Fruit fly (Drosophila melanogaster) whole organism, wandering third instar larva: ENCODE measurements around the gene N.
A peak's percentile ranks its signal among the peaks of the same experiment; 100 is the strongest.

Experiments
- Abd-B ChIP-seq: fragments of >200 bp; optimal IDR thresholded peaks from 2 replicates; lab custom pipeline; 2017; ENCODE audit warnings: missing biosample characterization, missing genetic modification characterization
- CG32264 ChIP-seq: fragments of 200-800 bp; sonication (Bioruptor generic); optimal IDR thresholded peaks from 2 replicates; lab custom pipeline; 2016; ENCODE audit warnings: missing biosample characterization, missing genetic modification characterization
- CG9705 ChIP-seq: fragments of 200-800 bp; sonication (Bioruptor generic); optimal IDR thresholded peaks from 2 replicates; lab custom pipeline; 2018; ENCODE audit warnings: missing biosample characterization, mild to moderate bottlenecking, missing genetic modification characterization
- CrebA ChIP-seq: fragments of 200-800 bp; sonication (Bioruptor generic); optimal IDR thresholded peaks from 2 replicates; lab custom pipeline; 2016; ENCODE audit warnings: missing biosample characterization, mild to moderate bottlenecking, missing genetic modification characterization, borderline replicate concordance
- Dfd ChIP-seq: fragments of >200 bp; optimal IDR thresholded peaks from 2 replicates; lab custom pipeline; 2017; ENCODE audit warnings: missing biosample characterization, missing genetic modification characterization
- Dif ChIP-seq: fragments of 200-275, 200-300 bp; sonication (Bioruptor generic); optimal IDR thresholded peaks from 2 replicates; lab custom pipeline; 2018; ENCODE audit warnings: missing biosample characterization, missing genetic modification characterization; ENCODE audit not compliant: partially characterized antibody
- GATAd ChIP-seq: sonication (Bioruptor generic); optimal IDR thresholded peaks from 2 replicates; lab custom pipeline; 2016; ENCODE audit warnings: missing biosample characterization, missing genetic modification characterization
- HLH106 ChIP-seq: fragments of 200-800 bp; optimal IDR thresholded peaks from 3 replicates; lab custom pipeline; 2019; ENCODE audit warnings: missing biosample characterization, mild to moderate bottlenecking, missing genetic modification characterization, moderate library complexity
- Hnf4 ChIP-seq: fragments of 200-800 bp; sonication (Bioruptor generic); optimal IDR thresholded peaks from 2 replicates; lab custom pipeline; 2016; ENCODE audit warnings: missing biosample characterization, mild to moderate bottlenecking, missing genetic modification characterization
- Hr78 ChIP-seq: fragments of >200 bp; optimal IDR thresholded peaks from 2 replicates; lab custom pipeline; 2017; ENCODE audit warnings: missing biosample characterization, missing genetic modification characterization
- Hr83 ChIP-seq: fragments of 200-300 bp; sonication (Bioruptor generic); optimal IDR thresholded peaks from 2 replicates; lab custom pipeline; 2016; ENCODE audit warnings: missing biosample characterization, mild to moderate bottlenecking, missing genetic modification characterization, moderate library complexity; ENCODE audit not compliant: poor library complexity, severe bottlenecking
- Jra ChIP-seq: sonication (Bioruptor generic); optimal IDR thresholded peaks from 2 replicates; lab custom pipeline; 2016; ENCODE audit warnings: missing biosample characterization, missing genetic modification characterization
- Mio ChIP-seq: sonication (Bioruptor generic); optimal IDR thresholded peaks from 2 replicates; lab custom pipeline; 2016; ENCODE audit warnings: missing biosample characterization, missing genetic modification characterization
- Myc ChIP-seq: fragments of >200 bp; optimal IDR thresholded peaks from 2 replicates; lab custom pipeline; 2017
- N ChIP-seq: fragments of >200 bp; optimal IDR thresholded peaks from 2 replicates; lab custom pipeline; 2018; ENCODE audit warnings: missing biosample characterization, missing external identifiers, missing genetic modification characterization
- OdsH ChIP-seq: fragments of 200-800 bp; sonication (Bioruptor generic); optimal IDR thresholded peaks from 2 replicates; lab custom pipeline; 2016; ENCODE audit warnings: missing biosample characterization, mild to moderate bottlenecking, missing genetic modification characterization
- Rel ChIP-seq, 2 experiments: fragments of 200-800 bp; sonication (Bioruptor generic) in 1 of 2; optimal IDR thresholded peaks; 2 replicates in 1 of 2; 3 replicates in 1 of 2; lab custom pipeline; 2016 to 2019; ENCODE audit warnings: mild to moderate bottlenecking in 2 of 2, missing biosample characterization in 2 of 2, missing genetic modification characterization in 2 of 2, moderate library complexity in 1 of 2
- Sp1 ChIP-seq: fragments of 200-800 bp; sonication (Bioruptor generic); optimal IDR thresholded peaks from 3 replicates; lab custom pipeline; 2019; ENCODE audit warnings: missing biosample characterization, mild to moderate bottlenecking, missing genetic modification characterization, moderate library complexity
- Vsx2 ChIP-seq: fragments of 200-300, 225-300 bp; sonication (Bioruptor generic); optimal IDR thresholded peaks from 2 replicates; lab custom pipeline; 2018; ENCODE audit warnings: missing biosample characterization, missing genetic modification characterization; ENCODE audit not compliant: partially characterized antibody
- br ChIP-seq: fragments of 200-800 bp; sonication (Bioruptor generic); optimal IDR thresholded peaks from 2 replicates; lab custom pipeline; 2016; ENCODE audit warnings: missing biosample characterization, missing genetic modification characterization
- brk ChIP-seq: fragments of 200-800 bp; sonication (Bioruptor generic); optimal IDR thresholded peaks from 2 replicates; lab custom pipeline; 2016; ENCODE audit warnings: missing biosample characterization, mild to moderate bottlenecking, missing genetic modification characterization
- dl ChIP-seq, 2 experiments: fragments of 175-275, 200-275 bp in 1 of 2; fragments of 200-275 bp in 1 of 2; sonication (Bioruptor generic); optimal IDR thresholded peaks; lab custom pipeline; 2018; ENCODE audit warnings: mild to moderate bottlenecking in 2 of 2, missing biosample characterization in 2 of 2, missing genetic modification characterization in 2 of 2, moderate library complexity in 2 of 2; ENCODE audit not compliant: partially characterized antibody in 2 of 2, insufficient read depth in 1 of 2
- dmrt93B ChIP-seq: fragments of 200-800 bp; sonication (Bioruptor generic); optimal IDR thresholded peaks from 2 replicates; lab custom pipeline; 2018; ENCODE audit warnings: missing biosample characterization, mild to moderate bottlenecking, missing genetic modification characterization
- dsf ChIP-seq: sonication (Bioruptor generic); optimal IDR thresholded peaks from 2 replicates; lab custom pipeline; 2016; ENCODE audit warnings: missing biosample characterization, missing genetic modification characterization, borderline replicate concordance
- ey ChIP-seq: fragments of 200-800 bp; sonication (Bioruptor generic); optimal IDR thresholded peaks from 2 replicates; lab custom pipeline; 2016; ENCODE audit warnings: missing biosample characterization, missing genetic modification characterization
- foxo ChIP-seq, 2 experiments: fragments of 200-800 bp; sonication (Bioruptor generic); optimal IDR thresholded peaks; 2 replicates in 1 of 2; 3 replicates in 1 of 2; lab custom pipeline; 2016 to 2017; ENCODE audit warnings: missing biosample characterization in 2 of 2, missing genetic modification characterization in 2 of 2
- fru ChIP-seq: fragments of 200-800 bp; sonication (Bioruptor generic); optimal IDR thresholded peaks from 3 replicates; lab custom pipeline; 2016; ENCODE audit warnings: missing biosample characterization, mild to moderate bottlenecking, missing genetic modification characterization
- h ChIP-seq: fragments of 200-800 bp; sonication (Bioruptor generic); optimal IDR thresholded peaks from 3 replicates; lab custom pipeline; 2016; ENCODE audit warnings: missing biosample characterization, mild to moderate bottlenecking, missing genetic modification characterization
- jim ChIP-seq: fragments of 175-275, 200-325 bp; sonication (Bioruptor generic); optimal IDR thresholded peaks from 2 replicates; lab custom pipeline; 2016; ENCODE audit warnings: missing biosample characterization, mild to moderate bottlenecking, missing genetic modification characterization
- lola ChIP-seq: fragments of >200 bp; optimal IDR thresholded peaks from 2 replicates; lab custom pipeline; 2017; ENCODE audit warnings: missing biosample characterization, missing genetic modification characterization
- pan ChIP-seq: fragments of >200 bp; optimal IDR thresholded peaks from 2 replicates; lab custom pipeline; 2017
- psq ChIP-seq: fragments of 200-800 bp; sonication (Bioruptor generic); optimal IDR thresholded peaks from 3 replicates; lab custom pipeline; 2017; ENCODE audit warnings: missing biosample characterization, mild to moderate bottlenecking, missing genetic modification characterization, moderate library complexity
- rgr ChIP-seq: fragments of 200-800 bp; sonication (Bioruptor generic); optimal IDR thresholded peaks from 3 replicates; lab custom pipeline; 2016; ENCODE audit warnings: missing biosample characterization, mild to moderate bottlenecking, missing genetic modification characterization
- sage ChIP-seq: fragments of 200-800 bp; sonication (Bioruptor generic); optimal IDR thresholded peaks from 2 replicates; lab custom pipeline; 2016; ENCODE audit warnings: missing biosample characterization, mild to moderate bottlenecking, missing genetic modification characterization
- sv ChIP-seq: fragments of 200-800 bp; sonication (Bioruptor generic); optimal IDR thresholded peaks from 3 replicates; lab custom pipeline; 2016; ENCODE audit warnings: missing biosample characterization, missing genetic modification characterization
- tai ChIP-seq: sonication (Bioruptor generic); optimal IDR thresholded peaks from 2 replicates; lab custom pipeline; 2016; ENCODE audit warnings: missing biosample characterization, missing genetic modification characterization
- usp ChIP-seq: fragments of >200 bp; optimal IDR thresholded peaks from 2 replicates; lab custom pipeline; 2017; ENCODE audit warnings: missing biosample characterization, missing genetic modification characterization
- woc ChIP-seq: sonication (Bioruptor generic); optimal IDR thresholded peaks from 2 replicates; lab custom pipeline; 2016; ENCODE audit warnings: missing biosample characterization, mild to moderate bottlenecking, missing genetic modification characterization

Gene N

dm6 chrX:3174881-3175874, 40.5 kb downstream of the N start, which contains the start of gene CG3939:
CG3939 (plus strand) TSS chrX:3175018.
- TF ChIP-seq Myc (peak; percentile 52), ey (no peak), pan (lab: Kevin White, UChicago) (no peak), Sp1 (GFP tag; lab: Kevin White, UChicago) (peak; percentile 12), GATAd (GFP tag; lab: Kevin White, UChicago) (no peak), Hr78 (GFP tag; lab: Kevin White, UChicago) (no peak)

- TF ChIP-seq usp (GFP tag; lab: Kevin White, UChicago) (no peak), CG9705 (GFP tag; lab: Kevin White, UChicago) (no peak), dl (GFP tag; optimal IDR thresholded peaks at IDR 0.05; lab: Kevin White, UChicago; ENCODE audit: insufficient read depth in 1 of 2, partially characterized antibody in 2 of 2) (peak; percentile 75 to 87), HLH106 (tag; lab: Kevin White, UChicago) (no peak), pan (lab: Kevin White, UChicago) (no peak), h (GFP tag; lab: Kevin White, UChicago) (no peak), OdsH (GFP tag; lab: Kevin White, UChicago) (no peak), brk (GFP tag; lab: Kevin White, UChicago) (no peak), Sp1 (GFP tag; lab: Kevin White, UChicago) (peak; percentile 17), foxo (GFP tag; optimal IDR thresholded peaks at IDR 0.05; lab: Kevin White, UChicago) (no peak), lola (GFP tag; lab: Kevin White, UChicago) (no peak), Mio (GFP tag; lab: Kevin White, UChicago) (no peak), CrebA (GFP tag; lab: Kevin White, UChicago) (no peak), tai (GFP tag; lab: Kevin White, UChicago) (no peak), Dfd (GFP tag; lab: Kevin White, UChicago) (no peak), Myc (no peak), jim (no peak), dsf (no peak), rgr (GFP tag; lab: Kevin White, UChicago) (peak; percentile 18), N (GFP tag; lab: Kevin White, UChicago) (no peak), dmrt93B (GFP tag; lab: Kevin White, UChicago) (no peak), Vsx2 (peak; percentile 67), Hr83 (no peak), GATAd (GFP tag; lab: Kevin White, UChicago) (no peak), woc (no peak), ey (no peak), br (GFP tag; lab: Kevin White, UChicago) (no peak), fru (GFP tag; lab: Kevin White, UChicago) (no peak), Abd-B (no peak), Hr78 (GFP tag; lab: Kevin White, UChicago) (no peak), Jra (GFP tag; lab: Kevin White, UChicago) (no peak), psq (GFP tag; lab: Kevin White, UChicago) (no peak), CG32264 (GFP tag; lab: Kevin White, UChicago) (no peak), Rel (GFP tag; optimal IDR thresholded peaks at IDR 0.05; lab: Kevin White, UChicago) (no peak), Rel (tag; optimal IDR thresholded peaks at IDR 0.05; lab: Kevin White, UChicago) (no peak), sage (GFP tag; lab: Kevin White, UChicago) (no peak), Dif (GFP tag; lab: Kevin White, UChicago) (peak; percentile 92), sv (GFP tag; lab: Kevin White, UChicago) (no peak), Hnf4 (GFP tag; lab: Kevin White, UChicago) (no peak)
Observed at dm6 chrX:3176193-3176592, 41.5 kb downstream of the N start, which contains the start of gene dnc. dnc (plus strand) TSS chrX:3176440.
